Worm (Caenorhabditis elegans) whole organism, L1 larva: ENCODE results near the gene math-24.
"Not testable (repeated sequence)": the region's sequence is repeated elsewhere in the genome, so short reads cannot be mapped to it uniquely, and the experiment has no call there.

Source experiments
- C04F5.9 ChIP-seq: sonication (generic microtip); optimal IDR thresholded peaks from 2 replicates; lab custom pipeline; 2016; ENCODE audit warnings: missing genetic modification characterization, missing compliant biosample characterization
- C34B4.2 ChIP-seq: sonication (generic microtip); optimal IDR thresholded peaks from 2 replicates; lab custom pipeline; 2017; ENCODE audit warnings: mild to moderate bottlenecking, missing genetic modification characterization, missing compliant biosample characterization
- aha-1 ChIP-seq: fragments of 150-350 bp; optimal IDR thresholded peaks from 2 replicates; lab custom pipeline; 2014; ENCODE audit warnings: missing biosample characterization, missing genetic modification characterization
- alr-1 ChIP-seq: fragments of 200-800 bp; sonication (Bioruptor generic); optimal IDR thresholded peaks from 2 replicates; lab custom pipeline; 2018; ENCODE audit warnings: borderline replicate concordance, mild to moderate bottlenecking, missing genetic modification characterization, missing compliant biosample characterization
- aly-2 ChIP-seq: fragments of 150-350 bp; optimal IDR thresholded peaks from 2 replicates; lab custom pipeline; 2014; ENCODE audit warnings: missing biosample characterization, missing genetic modification characterization
- ceh-63 ChIP-seq: fragments of 200-800 bp; sonication (Bioruptor generic); optimal IDR thresholded peaks from 2 replicates; lab custom pipeline; 2018; ENCODE audit warnings: mild to moderate bottlenecking, missing genetic modification characterization, missing compliant biosample characterization
- ceh-82 ChIP-seq, 3 experiments: fragments of 150-350 bp in 1 of 3; sonication (generic microtip) in 2 of 3; optimal IDR thresholded peaks; 2 replicates each; lab custom pipeline; 2014 to 2017; ENCODE audit warnings: missing biosample characterization in 3 of 3, missing genetic modification characterization in 3 of 3
- ceh-88 ChIP-seq: fragments of 200-800 bp; sonication (Bioruptor generic); IDR thresholded peaks from 2 replicates; pipeline ENCODE4 v1.3.6; 2022; ENCODE audit warnings: missing genetic modification characterization, missing compliant biosample characterization
- dpl-1 ChIP-seq, 3 experiments: fragments of 150-350 bp in 2 of 3; sonication (generic microtip) in 1 of 3; optimal IDR thresholded peaks; 2 replicates each; lab custom pipeline; 2014 to 2017; ENCODE audit warnings: missing biosample characterization in 3 of 3, missing genetic modification characterization in 3 of 3, missing genetic modification reagents in 3 of 3
- dsc-1 ChIP-seq: sonication (generic microtip); optimal IDR thresholded peaks from 2 replicates; lab custom pipeline; 2016; ENCODE audit warnings: mild to moderate bottlenecking, missing genetic modification characterization, missing compliant biosample characterization
- elt-2 ChIP-seq: sonication (generic microtip); optimal IDR thresholded peaks from 2 replicates; lab custom pipeline; 2016; ENCODE audit warnings: missing genetic modification characterization, mild to moderate bottlenecking, inconsistent platforms, missing compliant biosample characterization, missing genetic modification reagents
- elt-3 ChIP-seq, 6 experiments: fragments of 150-350 bp in 1 of 6; sonication (generic microtip); optimal IDR thresholded peaks; 2 replicates each; lab custom pipeline; 2017 to 2018; ENCODE audit warnings: missing biosample characterization in 6 of 6, missing genetic modification characterization in 6 of 6, inconsistent platforms in 1 of 6
- ets-5 ChIP-seq: fragments of 200-800 bp; sonication (Bioruptor generic); IDR thresholded peaks from 2 replicates; pipeline ENCODE4 v1.3.6; 2022; ENCODE audit warnings: missing genetic modification characterization, missing compliant biosample characterization
- fkh-10 ChIP-seq: sonication (generic microtip); optimal IDR thresholded peaks from 2 replicates; lab custom pipeline; 2017; ENCODE audit warnings: missing biosample characterization, missing genetic modification reagents, missing genetic modification characterization
- fkh-8 ChIP-seq: sonication (generic microtip); optimal IDR thresholded peaks from 2 replicates; lab custom pipeline; 2016; ENCODE audit warnings: mild to moderate bottlenecking, missing genetic modification characterization, missing compliant biosample characterization
- hlh-17 ChIP-seq: fragments of 200-800 bp; sonication (Bioruptor generic); optimal IDR thresholded peaks from 2 replicates; lab custom pipeline; 2018; ENCODE audit warnings: missing genetic modification characterization, mild to moderate bottlenecking, missing compliant biosample characterization, moderate library complexity, borderline replicate concordance
- irx-1 ChIP-seq: sonication (generic microtip); optimal IDR thresholded peaks from 2 replicates; lab custom pipeline; 2016; ENCODE audit warnings: missing genetic modification characterization, missing compliant biosample characterization
- isw-1 ChIP-seq: fragments of 200-800 bp; sonication (Bioruptor generic); IDR thresholded peaks from 2 replicates; pipeline ENCODE4 v1.3.6; 2022; ENCODE audit warnings: missing genetic modification characterization, missing compliant biosample characterization
- jun-1 ChIP-seq: fragments of 150-350 bp; optimal IDR thresholded peaks from 2 replicates; lab custom pipeline; 2014; ENCODE audit warnings: missing biosample characterization, missing genetic modification reagents, missing genetic modification characterization
- lin-14 ChIP-seq: fragments of 200-800 bp; sonication (Bioruptor generic); optimal IDR thresholded peaks from 2 replicates; lab custom pipeline; 2018; ENCODE audit warnings: mild to moderate bottlenecking, missing genetic modification characterization, moderate library complexity, missing compliant biosample characterization
- lin-15B ChIP-seq: fragments of 150-350 bp; sonication (generic microtip); optimal IDR thresholded peaks from 3 replicates; lab custom pipeline; 2014; ENCODE audit warnings: missing biosample characterization, missing genetic modification characterization
- lin-39 ChIP-seq: fragments of 150-350 bp; optimal IDR thresholded peaks from 2 replicates; lab custom pipeline; 2014; ENCODE audit warnings: missing biosample characterization, missing genetic modification reagents, missing genetic modification characterization
- lir-3 ChIP-seq: sonication (generic microtip); optimal IDR thresholded peaks from 2 replicates; lab custom pipeline; 2016; ENCODE audit warnings: mild to moderate bottlenecking, missing genetic modification characterization, moderate library complexity, missing compliant biosample characterization; ENCODE audit not compliant: poor library complexity
- mab-9 ChIP-seq: fragments of 200-800 bp; sonication (Bioruptor generic); IDR thresholded peaks from 2 replicates; pipeline ENCODE4 v1.3.6; 2022; ENCODE audit warnings: missing genetic modification reagents, missing genetic modification characterization, missing compliant biosample characterization
- mef-2 ChIP-seq: fragments of 150-350 bp; optimal IDR thresholded peaks from 2 replicates; lab custom pipeline; 2014; ENCODE audit warnings: missing biosample characterization, missing genetic modification characterization
- mep-1 ChIP-seq: fragments of 150-350 bp; optimal IDR thresholded peaks from 2 replicates; lab custom pipeline; 2014; ENCODE audit warnings: missing biosample characterization, missing genetic modification characterization
- nhr-19 ChIP-seq: fragments of 200-800 bp; sonication (Bioruptor generic); conservative IDR thresholded peaks from 2 replicates; pipeline ENCODE4 v1.3.6; 2022; ENCODE audit warnings: missing genetic modification characterization, missing compliant biosample characterization
- nhr-20 ChIP-seq: sonication (generic microtip); optimal IDR thresholded peaks from 2 replicates; lab custom pipeline; 2016; ENCODE audit warnings: mild to moderate bottlenecking, missing genetic modification characterization, missing compliant biosample characterization
- nhr-237 ChIP-seq: fragments of 150-350 bp; optimal IDR thresholded peaks from 2 replicates; lab custom pipeline; 2014; ENCODE audit warnings: missing biosample characterization, missing genetic modification characterization
- nhr-47 ChIP-seq: sonication (generic microtip); optimal IDR thresholded peaks from 2 replicates; lab custom pipeline; 2016; ENCODE audit warnings: mild to moderate bottlenecking, missing genetic modification characterization, moderate library complexity, missing compliant biosample characterization
- nhr-76 ChIP-seq: sonication (generic microtip); optimal IDR thresholded peaks from 2 replicates; lab custom pipeline; 2017; ENCODE audit warnings: missing biosample characterization, missing genetic modification characterization
- pag-3 ChIP-seq: sonication (generic microtip); optimal IDR thresholded peaks from 2 replicates; lab custom pipeline; 2017; ENCODE audit warnings: missing genetic modification characterization, mild to moderate bottlenecking, missing compliant biosample characterization, antibody characterized with exemption, borderline replicate concordance; ENCODE audit not compliant: insufficient read depth
- pqm-1 ChIP-seq: sonication (generic microtip); optimal IDR thresholded peaks from 3 replicates; lab custom pipeline; 2017; ENCODE audit warnings: missing biosample characterization, missing genetic modification characterization
- snpc-4 ChIP-seq: fragments of 150-350 bp; optimal IDR thresholded peaks from 2 replicates; lab custom pipeline; 2014; ENCODE audit warnings: missing biosample characterization, missing genetic modification characterization
- snu-23 ChIP-seq: sonication (generic microtip); optimal IDR thresholded peaks from 2 replicates; lab custom pipeline; 2016; ENCODE audit warnings: missing genetic modification characterization, missing compliant biosample characterization
- sox-4 ChIP-seq: sonication (generic microtip); optimal IDR thresholded peaks from 2 replicates; lab custom pipeline; 2016; ENCODE audit warnings: missing genetic modification characterization, missing compliant biosample characterization
- sptf-1 ChIP-seq: fragments of 150-350 bp; optimal IDR thresholded peaks from 2 replicates; lab custom pipeline; 2014; ENCODE audit warnings: missing biosample characterization, missing genetic modification characterization
- swsn-7 ChIP-seq: sonication (generic microtip); optimal IDR thresholded peaks from 2 replicates; lab custom pipeline; 2016; ENCODE audit warnings: missing genetic modification characterization, missing compliant biosample characterization
- tlp-1 ChIP-seq: fragments of 150-350 bp; optimal IDR thresholded peaks from 2 replicates; lab custom pipeline; 2014; ENCODE audit warnings: missing biosample characterization, missing genetic modification characterization
- unc-62 ChIP-seq: fragments of 150-350 bp; optimal IDR thresholded peaks from 2 replicates; lab custom pipeline; 2014; ENCODE audit warnings: missing biosample characterization, missing genetic modification reagents, missing genetic modification characterization
- unc-86 ChIP-seq: sonication (generic microtip); optimal IDR thresholded peaks from 2 replicates; lab custom pipeline; 2016; ENCODE audit warnings: missing genetic modification characterization, missing compliant biosample characterization
- vab-15 ChIP-seq: sonication (generic microtip); optimal IDR thresholded peaks from 2 replicates; lab custom pipeline; 2017; ENCODE audit warnings: missing genotype, mild to moderate bottlenecking, missing genetic modification characterization, missing compliant biosample characterization
- zag-1 ChIP-seq: fragments of 150-350 bp; optimal IDR thresholded peaks from 2 replicates; lab custom pipeline; 2014; ENCODE audit warnings: missing biosample characterization, missing genetic modification characterization
- ztf-11 ChIP-seq, 2 experiments: sonication (generic microtip); optimal IDR thresholded peaks; 2 replicates each; lab custom pipeline; 2016 to 2017; ENCODE audit warnings: missing genetic modification characterization in 2 of 2, missing biosample characterization in 1 of 2, missing compliant biosample characterization in 1 of 2
- ztf-4 ChIP-seq: fragments of 150-350 bp; optimal IDR thresholded peaks from 2 replicates; lab custom pipeline; 2014; ENCODE audit warnings: missing biosample characterization, missing genetic modification characterization

math-24 gene

DNA sequence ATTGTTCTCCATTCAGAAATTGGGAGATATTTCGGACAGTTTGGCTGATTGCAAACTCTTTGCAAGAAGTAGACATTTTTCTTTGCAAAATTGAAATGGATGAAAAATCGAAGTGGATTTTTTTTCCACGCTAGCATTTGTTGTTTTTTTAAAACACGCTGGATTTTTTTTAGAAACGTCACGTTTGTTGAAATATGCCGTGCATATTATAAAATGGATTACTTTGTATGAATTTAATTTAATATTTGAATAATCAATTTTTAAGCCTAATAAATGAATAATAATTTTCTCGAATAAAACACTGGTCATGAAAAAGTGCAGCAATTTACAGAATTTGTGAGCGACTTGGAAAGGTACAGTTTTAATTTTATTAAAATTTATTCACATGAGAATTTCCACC, 45.1 kb downstream of the math-24 start, which contains the start of gene ZK250.14:
Gene ZK250.14 (minus strand): TSS at position 101 of the 400 bp plus-strand sequence.
- TF ChIP-seq lin-39 (tag; lab: Kevin White, UChicago) (no peak), zag-1 (tag; lab: Kevin White, UChicago) (no peak), ztf-4 (tag; lab: Kevin White, UChicago) (no peak), mef-2 (tag; lab: Kevin White, UChicago) (no peak), snpc-4 (tag; lab: Kevin White, UChicago) (no peak), lin-15B (tag; lab: Kevin White, UChicago) (no peak), alr-1 (tag; lab: Kevin White, UChicago) (no peak), fkh-10 (no peak), C34B4.2 (tag; lab: Kevin White, UChicago) (no peak), nhr-19 (GFP tag; lab: Robert Waterston, UW) (no peak), nhr-20 (tag; lab: Kevin White, UChicago) (no peak), hlh-17 (no peak)

ce11 chrII:1946427-1946826, 46.4 kb downstream of the math-24 start, which contains the start of gene math-48:
Gene math-48, minus strand, starts transcription at chrII:1946527.
- no peak for TF ChIP-seq nhr-76 (tag; lab: Kevin White, UChicago)

DNA sequence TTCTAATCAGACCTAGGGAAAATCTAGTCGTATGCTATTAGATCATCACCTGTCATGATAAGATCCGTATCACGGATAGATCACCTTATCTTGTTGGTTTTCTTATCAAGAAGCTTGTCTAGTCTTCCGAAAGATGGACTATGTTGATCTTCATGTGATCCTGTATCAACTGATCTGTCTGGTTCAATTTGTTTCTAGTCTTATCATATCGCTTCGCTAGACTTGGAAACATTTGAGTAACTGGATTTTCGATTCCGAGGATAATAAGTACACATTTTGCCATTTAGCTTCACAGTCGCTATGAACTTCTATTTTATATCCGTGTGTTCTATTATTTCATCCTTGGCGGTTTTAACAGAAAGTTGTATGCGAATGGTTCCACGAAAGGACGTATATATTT, 48.4 kb downstream of the math-24 start, which contains the start of gene ZK250.2:
Gene ZK250.2 (plus strand): TSS at position 301 of the 400 bp plus-strand sequence.
- TF ChIP-seq ceh-82 (tag; optimal IDR thresholded peaks at IDR 0.05; lab: Kevin White, UChicago); zag-1 (tag; lab: Kevin White, UChicago); dpl-1 (GFP tag; optimal IDR thresholded peaks at IDR 0.05; lab: Kevin White, UChicago): not testable (repeated sequence)

DNA sequence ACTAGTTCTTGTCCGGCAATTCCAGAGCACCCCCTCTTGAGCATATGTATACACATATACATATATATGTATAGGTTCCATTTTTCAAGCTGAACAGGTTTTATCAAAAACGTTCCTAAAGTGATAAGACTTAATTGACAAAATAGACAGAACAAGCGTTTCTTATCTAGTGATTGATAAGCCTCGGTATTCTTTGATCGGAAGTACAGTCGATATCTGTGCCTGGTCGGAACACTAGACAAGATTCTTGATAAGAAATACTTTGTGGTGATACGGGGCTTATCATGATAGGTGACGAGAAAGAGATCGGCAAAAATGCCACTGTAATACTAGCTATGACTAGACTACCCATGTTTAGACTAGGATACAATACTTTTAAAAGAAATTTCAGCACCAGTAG, 49.1 kb downstream of the math-24 start:
- TF ChIP-seq lir-3 (no peak), snpc-4 (tag; lab: Kevin White, UChicago) (no peak), fkh-8 (tag; lab: Kevin White, UChicago) (no peak), ets-5 (no peak), nhr-47 (tag; lab: Kevin White, UChicago) (no peak), aha-1 (tag; lab: Kevin White, UChicago) (no peak), ztf-11 (tag; optimal IDR thresholded peaks at IDR 0.05; lab: Kevin White, UChicago) (no peak), nhr-237 (tag; lab: Kevin White, UChicago) (no peak), ceh-63 (GFP tag; lab: Kevin White, UChicago) (no peak), sptf-1 (no peak), C04F5.9 (no peak), mep-1 (tag; lab: Kevin White, UChicago) (no peak), lin-14 (GFP tag; lab: Kevin White, UChicago) (peak; percentile 43), elt-3 (tag; optimal IDR thresholded peaks at IDR 0.05; lab: Kevin White, UChicago) (peak in 1 of 6 experiments; percentile 42), ceh-88 (no peak), unc-86 (no peak), vab-15 (tag; lab: Kevin White, UChicago) (no peak), zag-1 (tag; lab: Kevin White, UChicago) (no peak), mab-9 (no peak), jun-1 (peak; percentile 64), ceh-82 (tag; optimal IDR thresholded peaks at IDR 0.05; lab: Kevin White, UChicago) (no peak), dsc-1 (tag; lab: Kevin White, UChicago) (no peak), irx-1 (tag; lab: Kevin White, UChicago) (no peak), lin-15B (tag; lab: Kevin White, UChicago) (no peak), tlp-1 (peak; percentile 56), elt-2 (tag; lab: Kevin White, UChicago) (peak; percentile 98), pqm-1 (tag; lab: Kevin White, UChicago) (peak; percentile 56), hlh-17 (no peak), unc-62 (GFP tag; lab: Kevin White, UChicago) (no peak), sox-4 (tag; lab: Kevin White, UChicago) (no peak), C34B4.2 (tag; lab: Kevin White, UChicago) (no peak), snu-23 (GFP tag; lab: Kevin White, UChicago) (no peak), isw-1 (GFP tag; lab: Robert Waterston, UW) (no peak), swsn-7 (tag; lab: Kevin White, UChicago) (no peak), nhr-76 (tag; lab: Kevin White, UChicago) (no peak), aly-2 (tag; lab: Kevin White, UChicago) (no peak), nhr-19 (GFP tag; lab: Robert Waterston, UW) (no peak), pag-3 (tag; lab: Kevin White, UChicago) (no peak)
